Fruit fly (Drosophila melanogaster) whole organism, adult: Measurements from ENCODE around the gene CG34250.

Experiments
- CG11617 ChIP-seq: fragments of 200-800 bp; sonication (Bioruptor generic); optimal IDR thresholded peaks from 2 replicates; lab custom pipeline; 2017; ENCODE audit warnings: mild to moderate bottlenecking, missing biosample characterization, missing genetic modification reagents, missing genetic modification characterization
- CG12768 ChIP-seq: fragments of 200-800 bp; sonication (Bioruptor generic); optimal IDR thresholded peaks from 2 replicates; lab custom pipeline; 2017; ENCODE audit warnings: missing biosample characterization, missing genetic modification characterization, mild to moderate bottlenecking, moderate library complexity, missing genetic modification reagents
- CG14711 ChIP-seq: fragments of 200-800 bp; sonication (Bioruptor generic); optimal IDR thresholded peaks from 2 replicates; lab custom pipeline; 2018; ENCODE audit warnings: missing biosample characterization, mild to moderate bottlenecking, missing genetic modification characterization, moderate library complexity
- CG1620 ChIP-seq: fragments of 200-800 bp; sonication (Bioruptor generic); optimal IDR thresholded peaks from 2 replicates; lab custom pipeline; 2016; ENCODE audit warnings: missing biosample characterization, missing genetic modification characterization
- CG33017 ChIP-seq: fragments of 200-800 bp; sonication (Bioruptor generic); optimal IDR thresholded peaks from 2 replicates; lab custom pipeline; 2018; ENCODE audit warnings: missing biosample characterization, mild to moderate bottlenecking, missing genetic modification characterization, moderate library complexity
- CG5204 ChIP-seq: fragments of 200-800 bp; sonication (Bioruptor generic); optimal IDR thresholded peaks from 2 replicates; lab custom pipeline; 2016; ENCODE audit warnings: missing biosample characterization, missing genetic modification characterization
- CG7045 ChIP-seq: fragments of 200-800 bp; sonication (Bioruptor generic); optimal IDR thresholded peaks from 2 replicates; lab custom pipeline; 2017; ENCODE audit warnings: missing biosample characterization, mild to moderate bottlenecking, missing genetic modification characterization
- CG7101 ChIP-seq: fragments of 200-800 bp; sonication (Bioruptor generic); optimal IDR thresholded peaks from 2 replicates; lab custom pipeline; 2018; ENCODE audit warnings: missing biosample characterization, mild to moderate bottlenecking, missing genetic modification characterization, moderate library complexity
- Clk ChIP-seq: fragments of 200-800 bp; sonication (Bioruptor generic); optimal IDR thresholded peaks from 2 replicates; lab custom pipeline; 2017; ENCODE audit warnings: missing biosample characterization, missing genetic modification characterization
- Crg-1 ChIP-seq: fragments of 200-800 bp; sonication (Bioruptor generic); optimal IDR thresholded peaks from 2 replicates; lab custom pipeline; 2016; ENCODE audit warnings: missing biosample characterization, missing genetic modification characterization
- Hr96 ChIP-seq: fragments of 200-800 bp; sonication (Bioruptor generic); optimal IDR thresholded peaks from 2 replicates; lab custom pipeline; 2016; ENCODE audit warnings: missing biosample characterization, missing genetic modification characterization
- Mnt ChIP-seq: fragments of 200-800 bp; sonication (Bioruptor generic); optimal IDR thresholded peaks from 2 replicates; lab custom pipeline; 2016; ENCODE audit warnings: missing biosample characterization, mild to moderate bottlenecking, missing genetic modification characterization
- bab1 ChIP-seq: fragments of 200-800 bp; sonication (Bioruptor generic); optimal IDR thresholded peaks from 3 replicates; lab custom pipeline; 2019; ENCODE audit warnings: missing biosample characterization, mild to moderate bottlenecking, missing genetic modification characterization, moderate library complexity
- cic ChIP-seq: fragments of 200-800 bp; sonication (Bioruptor generic); optimal IDR thresholded peaks from 2 replicates; lab custom pipeline; 2017; ENCODE audit warnings: missing biosample characterization, mild to moderate bottlenecking, missing genetic modification characterization, moderate library complexity
- cnc ChIP-seq, 2 experiments: fragments of >200 bp; optimal IDR thresholded peaks; 2 replicates each; lab custom pipeline; 2017
- kay ChIP-seq: fragments of 200-800 bp; sonication (Bioruptor generic); peaks from one replicate; lab custom pipeline; 2016; ENCODE audit warnings: missing biosample characterization, missing genetic modification characterization, borderline replicate concordance
- ovo ChIP-seq: fragments of 200-800 bp; sonication (Bioruptor generic); optimal IDR thresholded peaks from 2 replicates; lab custom pipeline; 2016; ENCODE audit warnings: missing biosample characterization, missing genetic modification characterization
- pad ChIP-seq: fragments of 200-800 bp; sonication (Bioruptor generic); optimal IDR thresholded peaks from 3 replicates; lab custom pipeline; 2017; ENCODE audit warnings: missing biosample characterization, missing genetic modification characterization, mild to moderate bottlenecking, moderate library complexity, missing genetic modification reagents
- tj ChIP-seq: fragments of 200-800 bp; sonication (Bioruptor generic); optimal IDR thresholded peaks from 3 replicates; lab custom pipeline; 2017; ENCODE audit warnings: missing biosample characterization, mild to moderate bottlenecking, missing genetic modification characterization, moderate library complexity
- toe ChIP-seq: fragments of 200-800 bp; sonication (Bioruptor generic); optimal IDR thresholded peaks from 2 replicates; lab custom pipeline; 2016; ENCODE audit warnings: missing biosample characterization, missing genetic modification characterization

CG34250 gene

DNA sequence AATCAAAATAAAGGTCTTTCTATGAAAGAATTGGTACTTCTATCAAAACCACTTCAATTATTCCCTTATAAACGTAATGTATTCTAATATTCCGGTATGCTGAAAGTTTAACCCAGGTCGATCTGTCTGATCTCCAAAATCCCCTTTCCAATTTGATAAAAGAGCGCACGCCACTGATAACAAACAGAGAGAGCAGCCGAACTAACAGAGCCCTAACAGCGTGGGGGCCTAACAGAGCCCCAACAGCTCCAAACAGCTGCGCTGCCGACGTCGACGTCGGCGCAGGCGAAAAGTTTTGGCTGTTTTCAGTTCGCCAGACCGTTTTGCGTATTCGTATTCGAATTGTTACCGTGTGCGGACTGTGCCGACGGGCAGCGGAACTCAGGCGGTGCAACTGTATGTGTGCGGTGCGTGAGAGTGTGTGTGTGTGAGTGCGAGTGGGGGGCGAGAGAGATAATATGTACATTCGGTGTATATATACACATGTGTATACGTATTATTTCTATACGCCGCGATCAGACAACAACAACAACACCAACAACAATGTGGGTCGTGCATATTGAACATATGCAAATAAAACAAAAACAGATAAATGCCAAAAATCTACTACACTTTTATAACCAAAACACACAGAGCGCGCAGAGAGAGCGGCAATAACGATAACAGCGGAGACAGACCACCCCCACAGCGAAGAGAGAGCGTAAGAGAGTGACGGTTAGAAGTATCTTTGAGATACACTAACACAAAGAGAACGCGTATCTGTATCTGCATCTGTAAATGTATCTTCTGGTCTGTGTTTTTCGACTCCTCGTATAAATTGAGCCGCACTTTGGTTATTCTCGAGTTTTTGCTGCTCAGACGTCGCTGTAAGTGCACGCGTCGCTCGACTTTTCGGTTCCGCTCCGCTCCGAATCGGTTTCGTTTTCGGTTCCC lies 11.0 kb downstream of the CG34250 start, which contains the start of gene Oatp74D:
Oatp74D (plus strand) TSS at position 325 of the 933 bp plus-strand sequence.
- TF ChIP-seq ovo (GFP tag; lab: Kevin White, UChicago) (no peak), Hr96 (GFP tag; lab: Kevin White, UChicago) (peak; percentile 4), CG11617 (GFP tag; lab: Kevin White, UChicago) (no peak), Mnt (GFP tag; lab: Kevin White, UChicago) (peak; percentile 45), CG7045 (no peak), Clk (GFP tag; lab: Kevin White, UChicago) (no peak), CG33017 (tag; lab: Kevin White, UChicago) (peak; percentile 38), pad (GFP tag; lab: Kevin White, UChicago) (no peak), toe (GFP tag; lab: Kevin White, UChicago) (no peak), cic (peak; percentile 65), CG5204 (GFP tag; lab: Kevin White, UChicago) (peak; percentile 33), cnc (optimal IDR thresholded peaks at IDR 0.05; lab: Kevin White, UChicago) (no peak), CG12768 (GFP tag; lab: Kevin White, UChicago) (peak; percentile 26), CG7101 (peak; percentile 58), tj (GFP tag; lab: Kevin White, UChicago) (peak; percentile 11), bab1 (peak; percentile 48), CG1620 (GFP tag; lab: Kevin White, UChicago) (no peak), Crg-1 (GFP tag; lab: Kevin White, UChicago) (no peak), kay (no peak), CG14711 (peak; percentile 40)

DNA sequence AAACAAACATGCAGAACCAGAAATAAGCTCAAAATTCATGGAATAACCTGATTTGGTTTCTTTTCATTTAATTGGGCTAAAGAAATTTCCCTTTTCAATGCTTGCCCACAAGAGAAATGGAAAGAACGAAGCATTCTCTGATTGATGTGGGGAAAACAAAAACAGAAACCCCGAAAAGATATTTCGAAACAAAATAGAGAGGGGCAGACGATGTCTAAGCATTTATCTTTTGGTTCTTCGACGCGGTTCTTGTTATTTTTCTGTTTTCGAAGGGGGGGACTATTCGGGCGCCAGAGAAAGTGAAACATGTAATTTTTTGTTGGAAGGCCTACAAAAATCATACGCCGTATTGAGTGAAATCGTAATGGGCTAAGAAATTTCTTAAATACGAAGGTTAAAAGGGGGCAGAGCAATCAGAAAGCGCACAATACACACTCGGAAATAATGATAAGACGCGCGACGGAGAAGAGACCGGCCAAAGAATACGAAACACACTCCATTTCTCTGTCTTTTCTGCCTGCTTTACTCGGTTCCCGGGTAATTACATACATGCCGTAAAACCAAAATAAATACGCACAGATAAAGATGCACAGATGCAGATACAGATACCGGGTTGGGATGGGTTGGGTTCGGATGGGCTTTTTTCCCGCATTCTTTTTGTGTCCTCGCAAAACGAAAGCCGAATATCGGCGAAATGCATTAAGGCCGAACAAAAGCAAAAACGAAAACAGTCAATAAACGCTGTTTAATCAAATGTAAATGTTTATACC lies 12.8 kb downstream of the CG34250 start:
- TF ChIP-seq cnc (optimal IDR thresholded peaks at IDR 0.05; lab: Kevin White, UChicago) = no peak
- TF ChIP-seq CG5204 (GFP tag; lab: Kevin White, UChicago) = no peak
- TF ChIP-seq kay = no peak
- TF ChIP-seq ovo (GFP tag; lab: Kevin White, UChicago) = no peak
- TF ChIP-seq Hr96 (GFP tag; lab: Kevin White, UChicago) = no peak
- no peak for TF ChIP-seq toe (GFP tag; lab: Kevin White, UChicago)
- no peak for TF ChIP-seq Crg-1 (GFP tag; lab: Kevin White, UChicago)
- TF ChIP-seq bab1 = no peak
- TF ChIP-seq CG11617 (GFP tag; lab: Kevin White, UChicago) = no peak
- no peak for TF ChIP-seq CG7045
- TF ChIP-seq Clk (GFP tag; lab: Kevin White, UChicago) = no peak
- TF ChIP-seq CG33017 (tag; lab: Kevin White, UChicago) = no peak
- TF ChIP-seq CG12768 (GFP tag; lab: Kevin White, UChicago) = no peak
- no peak for TF ChIP-seq cic
- no peak for TF ChIP-seq CG14711

DNA sequence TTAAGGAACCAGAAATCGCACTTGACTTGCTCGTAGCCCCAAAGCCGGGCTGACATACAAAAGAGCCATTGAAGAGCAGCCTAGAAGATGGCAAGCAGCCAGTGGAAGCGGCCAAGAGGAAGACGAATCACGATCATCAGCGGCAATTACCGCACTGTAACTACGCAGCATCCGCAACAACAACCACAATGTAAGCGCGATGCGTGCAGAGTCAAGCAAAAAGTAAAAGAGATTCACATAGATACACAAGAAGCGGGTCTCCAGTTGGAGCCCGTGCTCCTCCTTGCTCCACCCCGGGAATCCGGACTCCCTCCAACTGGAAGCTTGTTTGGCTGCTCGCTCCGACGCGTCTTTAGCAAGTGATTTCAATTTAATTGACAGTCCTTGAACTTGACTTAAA lies 15.6 kb downstream of the CG34250 start:
- TF ChIP-seq tj (GFP tag; lab: Kevin White, UChicago) = no peak
- no peak for TF ChIP-seq Crg-1 (GFP tag; lab: Kevin White, UChicago)
- TF ChIP-seq cnc (optimal IDR thresholded peaks at IDR 0.05; lab: Kevin White, UChicago) = no peak

DNA sequence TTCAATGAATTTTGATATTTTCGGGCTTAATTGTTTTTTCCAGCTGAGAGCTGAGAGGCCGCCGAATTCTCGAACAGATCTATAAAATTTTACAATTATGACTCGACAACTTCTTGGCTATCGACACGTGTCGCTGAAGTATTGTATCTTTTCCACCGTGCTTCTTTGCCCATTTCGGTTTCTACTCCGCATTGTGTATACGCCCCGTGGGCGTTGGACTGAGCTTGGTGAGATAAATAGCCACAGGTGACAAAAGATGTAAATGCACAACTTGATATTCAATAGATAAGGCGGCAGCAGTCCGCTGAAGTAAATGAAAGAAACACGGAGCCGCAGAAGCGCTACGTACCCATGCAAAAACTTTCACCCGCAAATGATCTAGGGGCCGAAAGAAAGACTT lies 17.2 kb downstream of the CG34250 start:
- TF ChIP-seq Mnt (GFP tag; lab: Kevin White, UChicago) (no peak), CG5204 (GFP tag; lab: Kevin White, UChicago) (no peak), CG14711 (no peak), ovo (GFP tag; lab: Kevin White, UChicago) (no peak), bab1 (no peak), CG11617 (GFP tag; lab: Kevin White, UChicago) (no peak), Clk (GFP tag; lab: Kevin White, UChicago) (no peak), toe (GFP tag; lab: Kevin White, UChicago) (no peak), cic (no peak), CG7045 (no peak), CG1620 (GFP tag; lab: Kevin White, UChicago) (no peak), kay (no peak), pad (GFP tag; lab: Kevin White, UChicago) (no peak), tj (GFP tag; lab: Kevin White, UChicago) (no peak), CG33017 (tag; lab: Kevin White, UChicago) (no peak), cnc (optimal IDR thresholded peaks at IDR 0.05; lab: Kevin White, UChicago) (no peak), CG12768 (GFP tag; lab: Kevin White, UChicago) (no peak)

- TF ChIP-seq CG14711 = no peak
- no peak for TF ChIP-seq CG7101
- TF ChIP-seq cic = no peak
- TF ChIP-seq Clk (GFP tag; lab: Kevin White, UChicago) = no peak
- TF ChIP-seq Hr96 (GFP tag; lab: Kevin White, UChicago) = no peak
- TF ChIP-seq CG33017 (tag; lab: Kevin White, UChicago) = no peak
- TF ChIP-seq CG11617 (GFP tag; lab: Kevin White, UChicago) = no peak
- no peak for TF ChIP-seq tj (GFP tag; lab: Kevin White, UChicago)
- no peak for TF ChIP-seq CG5204 (GFP tag; lab: Kevin White, UChicago)
- no peak for TF ChIP-seq kay
- no peak for TF ChIP-seq Crg-1 (GFP tag; lab: Kevin White, UChicago)
- TF ChIP-seq toe (GFP tag; lab: Kevin White, UChicago) = no peak
- TF ChIP-seq CG1620 (GFP tag; lab: Kevin White, UChicago) = no peak
- no peak for TF ChIP-seq pad (GFP tag; lab: Kevin White, UChicago)
- TF ChIP-seq cnc (optimal IDR thresholded peaks at IDR 0.05; lab: Kevin White, UChicago) = no peak
Measured at dm6 chr3L:17493807-17494404, 17.9 kb downstream of the CG34250 start.
